Fruit fly (Drosophila melanogaster): ENCODE measurements around the gene CG14313.

CG14313 gene

DNA sequence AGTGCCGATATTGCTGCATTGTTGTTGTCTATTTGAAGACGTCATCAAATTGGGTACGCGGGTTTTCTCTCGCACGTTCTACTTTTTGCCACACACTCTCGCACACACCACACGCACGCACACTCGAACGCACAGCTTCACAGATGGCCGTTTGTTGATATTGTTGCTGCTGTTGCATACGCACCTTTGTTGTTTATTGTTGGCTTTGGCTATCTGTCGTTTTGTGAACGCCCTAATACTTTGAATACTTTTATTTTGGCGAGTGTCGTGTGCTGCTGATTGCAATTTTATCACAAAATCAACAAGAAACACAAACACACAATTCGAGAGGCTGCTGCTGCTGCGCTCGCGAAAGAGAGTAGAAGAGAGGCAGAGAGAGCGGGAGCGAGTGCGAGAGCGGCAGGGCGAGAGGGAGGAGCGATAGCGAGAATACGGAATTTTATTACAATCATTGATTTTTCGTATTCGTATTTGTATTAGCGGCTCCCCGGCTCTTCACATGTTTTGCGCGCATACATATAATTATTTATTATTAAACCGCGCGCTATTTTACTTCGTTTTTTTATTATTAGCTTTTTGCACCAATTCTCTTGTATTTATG lies 6.9 kb upstream of the CG14313 start (continued):
- no peak for TF ChIP-seq Ssrp (tag; optimal IDR thresholded peaks at IDR 0.05)
- no peak for TF ChIP-seq Oli (tag; optimal IDR thresholded peaks at IDR 0.05)
- no peak for TF ChIP-seq ssp (GFP tag; IDR thresholded peaks at IDR 0.05)
- no peak for TF ChIP-seq CG34224 (GFP tag; IDR thresholded peaks at IDR 0.05; ENCODE audit: partially characterized antibody)
- peak; percentile 62 for TF ChIP-seq CG6683 (GFP tag; optimal IDR thresholded peaks at IDR 0.05)
- TF ChIP-seq Dll (GFP tag; IDR thresholded peaks at IDR 0.05; ENCODE audit: partially characterized antibody): no peak
- TF ChIP-seq Dp (GFP tag; optimal IDR thresholded peaks at IDR 0.05): no peak
- TF ChIP-seq rib (GFP tag; IDR thresholded peaks at IDR 0.05): no peak
- TF ChIP-seq Gug (GFP tag; IDR thresholded peaks at IDR 0.05): no peak
- peak; percentile 20 for TF ChIP-seq D19A (tag; optimal IDR thresholded peaks at IDR 0.05)
- TF ChIP-seq CG14441 (GFP tag; IDR thresholded peaks at IDR 0.05): no peak
- no peak for TF ChIP-seq tgo (GFP tag; IDR thresholded peaks at IDR 0.05)
- TF ChIP-seq tap (tag; optimal IDR thresholded peaks at IDR 0.05): peak; percentile 29
- TF ChIP-seq CG13123 (GFP tag; optimal IDR thresholded peaks at IDR 0.05): peak; percentile 39
- TF ChIP-seq CG10147 (GFP tag; optimal IDR thresholded peaks at IDR 0.05): no peak
- TF ChIP-seq danr (GFP tag; IDR thresholded peaks at IDR 0.05): no peak
- no peak for TF ChIP-seq pnt (GFP tag; optimal IDR thresholded peaks at IDR 0.05)
- TF ChIP-seq HLH54F (GFP tag; optimal IDR thresholded peaks at IDR 0.05): peak; percentile 32
- TF ChIP-seq sisA (GFP tag; IDR thresholded peaks at IDR 0.05): no peak
- peak; percentile 32 for TF ChIP-seq repo (GFP tag; optimal IDR thresholded peaks at IDR 0.05)
- TF ChIP-seq Atf6 (GFP tag; IDR thresholded peaks at IDR 0.05): no peak
- no peak for TF ChIP-seq CG11696 (GFP tag; IDR thresholded peaks at IDR 0.05)
- TF ChIP-seq Lpt (GFP tag; optimal IDR thresholded peaks at IDR 0.05): no peak
- no peak for TF ChIP-seq chn (GFP tag; optimal IDR thresholded peaks at IDR 0.05)
- TF ChIP-seq sens (GFP tag): peak; percentile 90
- TF ChIP-seq Dbx (GFP tag; IDR thresholded peaks at IDR 0.05): no peak
- TF ChIP-seq peb (GFP tag; IDR thresholded peaks at IDR 0.05): no peak
- no peak for TF ChIP-seq MESR4 (GFP tag; optimal IDR thresholded peaks at IDR 0.05)
- peak; percentile 9 for TF ChIP-seq CG10654 (GFP tag; optimal IDR thresholded peaks at IDR 0.05)
- no peak for TF ChIP-seq CG11695 (GFP tag; IDR thresholded peaks at IDR 0.05)
- TF ChIP-seq scrt (GFP tag; optimal IDR thresholded peaks at IDR 0.05): peak; percentile 58
- TF ChIP-seq schlank (tag; optimal IDR thresholded peaks at IDR 0.05): no peak
- TF ChIP-seq row (GFP tag; IDR thresholded peaks at IDR 0.05): no peak
- no peak for TF ChIP-seq Sry-β (GFP tag; optimal IDR thresholded peaks at IDR 0.05)
- TF ChIP-seq CG3995 (GFP tag; optimal IDR thresholded peaks at IDR 0.05): no peak
- TF ChIP-seq CG1233 (GFP tag; optimal IDR thresholded peaks at IDR 0.05): peak; percentile 43
- peak; percentile 28 for TF ChIP-seq CG6854 (GFP tag; optimal IDR thresholded peaks at IDR 0.05)
- TF ChIP-seq CG9727 (GFP tag; optimal IDR thresholded peaks at IDR 0.05): peak; percentile 70
- no peak for TF ChIP-seq otp (GFP tag; IDR thresholded peaks at IDR 0.05)
- TF ChIP-seq HHEX (GFP tag; optimal IDR thresholded peaks at IDR 0.05): peak; percentile 7
- no peak for TF ChIP-seq CG8359 (GFP tag; optimal IDR thresholded peaks at IDR 0.05; ENCODE audit: borderline replicate concordance)
- TF ChIP-seq CG5953 (GFP tag; IDR thresholded peaks at IDR 0.05): no peak
- TF ChIP-seq E2f1 (GFP tag; IDR thresholded peaks at IDR 0.05): no peak
- peak; percentile 57 for TF ChIP-seq bab2 (GFP tag; optimal IDR thresholded peaks at IDR 0.05)
- TF ChIP-seq sqz (GFP tag; optimal IDR thresholded peaks at IDR 0.05): peak; percentile 58
- peak; percentile 60 for TF ChIP-seq kah (GFP tag; optimal IDR thresholded peaks at IDR 0.05)
- TF ChIP-seq CG17359 (tag; optimal IDR thresholded peaks at IDR 0.05): peak; percentile 71
- TF ChIP-seq dmrt99B (tag; optimal IDR thresholded peaks at IDR 0.05): peak; percentile 30
- no peak for TF ChIP-seq cato (GFP tag; optimal IDR thresholded peaks at IDR 0.05; ENCODE audit: borderline replicate concordance)
- peak; percentile 12 for TF ChIP-seq YL-1 (GFP tag; optimal IDR thresholded peaks at IDR 0.05)
- TF ChIP-seq ewg (GFP tag; optimal IDR thresholded peaks at IDR 0.05): peak; percentile 50
